Fruit fly (Drosophila melanogaster): Measurements from ENCODE around the gene CG11596.

Gene CG11596

DNA sequence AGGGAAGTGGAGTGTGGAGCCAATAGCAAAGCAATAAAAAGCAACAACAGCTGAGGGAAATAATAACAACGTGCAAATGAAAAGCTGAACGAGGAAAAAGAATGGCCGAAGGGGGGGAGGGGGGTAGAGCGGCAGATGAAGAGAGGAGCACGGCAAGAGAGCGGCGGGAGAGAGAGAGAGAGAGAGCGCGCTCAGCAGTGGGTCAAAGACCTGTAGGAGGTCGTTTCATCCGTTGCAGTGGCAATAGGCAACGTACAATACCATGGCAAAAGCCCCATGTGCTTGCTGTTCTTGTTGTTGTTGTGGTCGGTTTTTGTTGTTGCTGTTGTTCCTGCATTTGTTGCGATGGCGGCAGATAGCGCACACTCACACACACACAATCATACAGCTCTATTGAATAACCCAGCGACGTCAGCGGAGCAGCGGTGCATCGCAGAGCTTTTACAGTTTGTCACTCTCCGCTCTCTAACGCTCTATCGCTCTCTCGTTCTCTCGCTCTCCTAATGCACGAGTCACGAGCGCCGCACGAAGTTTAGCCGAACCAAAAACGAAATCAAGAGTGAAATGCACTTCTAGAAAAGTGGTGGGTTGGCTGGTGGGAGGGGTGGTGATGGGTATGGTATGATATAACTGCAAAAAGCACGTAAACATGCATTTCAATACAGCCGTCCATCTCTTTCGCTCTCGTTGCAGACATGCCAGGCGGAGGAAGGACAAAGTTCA, 48.6 kb downstream of the CG11596 start:
- TF ChIP-seq CG14711 (tag; optimal IDR thresholded peaks at IDR 0.05), result peak; percentile 36
- no peak for TF ChIP-seq toe (GFP tag; optimal IDR thresholded peaks at IDR 0.05)
- TF ChIP-seq bab1 (GFP tag; optimal IDR thresholded peaks at IDR 0.05), result peak; percentile 9
- TF ChIP-seq CG1620 (GFP tag; optimal IDR thresholded peaks at IDR 0.05), result no peak
- TF ChIP-seq cnc (optimal IDR thresholded peaks at IDR 0.05), result no peak
- TF ChIP-seq kay (GFP tag; ENCODE audit: borderline replicate concordance), result no peak
- TF ChIP-seq CG11617 (GFP tag; optimal IDR thresholded peaks at IDR 0.05), result no peak
- peak; percentile 95 for TF ChIP-seq Mnt (GFP tag; optimal IDR thresholded peaks at IDR 0.05)
- peak; percentile 27 for TF ChIP-seq CG12768 (GFP tag; optimal IDR thresholded peaks at IDR 0.05)
- TF ChIP-seq CG33017 (tag; optimal IDR thresholded peaks at IDR 0.05), result no peak
- TF ChIP-seq CG7101 (tag; optimal IDR thresholded peaks at IDR 0.05), result peak; percentile 47
- TF ChIP-seq CG7045 (GFP tag; optimal IDR thresholded peaks at IDR 0.05), result no peak
- TF ChIP-seq CG5204 (GFP tag; optimal IDR thresholded peaks at IDR 0.05), result no peak
- peak; percentile 39 for TF ChIP-seq tj (GFP tag; optimal IDR thresholded peaks at IDR 0.05)
- TF ChIP-seq ovo (GFP tag; optimal IDR thresholded peaks at IDR 0.05), result no peak
- peak; percentile 49 for TF ChIP-seq cic (GFP tag; optimal IDR thresholded peaks at IDR 0.05)
- TF ChIP-seq Clk (GFP tag; optimal IDR thresholded peaks at IDR 0.05), result no peak
- TF ChIP-seq pad (GFP tag; optimal IDR thresholded peaks at IDR 0.05), result peak; percentile 9
- peak; percentile 48 for TF ChIP-seq Hr96 (GFP tag; optimal IDR thresholded peaks at IDR 0.05)

dm6 chrX:1979031-1979430, 51.5 kb downstream of the CG11596 start:
- TF ChIP-seq Crg-1 (GFP tag; optimal IDR thresholded peaks at IDR 0.05), result no peak

DNA sequence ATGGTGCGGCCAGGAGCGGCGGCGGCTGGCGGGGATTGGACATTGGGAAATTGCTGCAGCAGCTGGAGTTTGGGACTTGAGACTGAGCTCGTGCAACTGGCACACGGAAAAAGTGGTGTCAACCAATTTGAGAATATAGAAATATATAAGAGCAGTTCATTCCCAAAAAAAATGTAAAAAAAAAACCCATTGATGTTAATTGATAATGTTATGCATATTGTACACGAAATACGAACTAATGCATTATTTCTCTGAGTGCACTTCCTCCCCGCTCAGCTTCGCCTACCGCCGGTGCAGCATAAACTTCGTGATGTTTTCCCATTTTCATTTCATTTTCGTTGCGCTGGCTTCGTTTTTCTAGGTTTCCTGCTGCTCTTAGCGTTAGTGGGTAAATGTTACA, 52.2 kb downstream of the CG11596 start:
- no peak for TF ChIP-seq Mnt (GFP tag; optimal IDR thresholded peaks at IDR 0.05)
- TF ChIP-seq CG14711 (tag; optimal IDR thresholded peaks at IDR 0.05), result no peak
- TF ChIP-seq cic (GFP tag; optimal IDR thresholded peaks at IDR 0.05), result no peak
- TF ChIP-seq Clk (GFP tag; optimal IDR thresholded peaks at IDR 0.05), result no peak
- no peak for TF ChIP-seq toe (GFP tag; optimal IDR thresholded peaks at IDR 0.05)
- TF ChIP-seq CG11617 (GFP tag; optimal IDR thresholded peaks at IDR 0.05), result no peak
- no peak for TF ChIP-seq CG7045 (GFP tag; optimal IDR thresholded peaks at IDR 0.05)
- TF ChIP-seq cnc (optimal IDR thresholded peaks at IDR 0.05), result no peak
- no peak for TF ChIP-seq CG12768 (GFP tag; optimal IDR thresholded peaks at IDR 0.05)
- TF ChIP-seq ovo (GFP tag; optimal IDR thresholded peaks at IDR 0.05), result no peak
- TF ChIP-seq bab1 (GFP tag; optimal IDR thresholded peaks at IDR 0.05), result no peak
- no peak for TF ChIP-seq CG1620 (GFP tag; optimal IDR thresholded peaks at IDR 0.05)
- TF ChIP-seq kay (GFP tag; ENCODE audit: borderline replicate concordance), result no peak
- TF ChIP-seq tj (GFP tag; optimal IDR thresholded peaks at IDR 0.05), result no peak
- no peak for TF ChIP-seq CG33017 (tag; optimal IDR thresholded peaks at IDR 0.05)
- TF ChIP-seq pad (GFP tag; optimal IDR thresholded peaks at IDR 0.05), result no peak
- TF ChIP-seq Crg-1 (GFP tag; optimal IDR thresholded peaks at IDR 0.05), result no peak
- TF ChIP-seq CG5204 (GFP tag; optimal IDR thresholded peaks at IDR 0.05), result no peak
- no peak for TF ChIP-seq Hr96 (GFP tag; optimal IDR thresholded peaks at IDR 0.05)
- no peak for TF ChIP-seq CG7101 (tag; optimal IDR thresholded peaks at IDR 0.05)
